Fruit fly (Drosophila melanogaster): ENCODE measurements around the gene croc.

The croc gene

dm6 chr3L:21496865-21497634 is 20.8 kb upstream of the croc start, which contains the start of gene Hr78 (continued):
- TF ChIP-seq CG31388 (GFP tag; optimal IDR thresholded peaks at IDR 0.05) (peak; percentile 14), CG13424 (tag; optimal IDR thresholded peaks at IDR 0.05) (peak; percentile 86), CG12104 (GFP tag; optimal IDR thresholded peaks at IDR 0.05) (peak; percentile 70), Hr51 (GFP tag; optimal IDR thresholded peaks at IDR 0.05) (peak in 1 of 2 experiments; percentile 92), Fer1 (GFP tag; optimal IDR thresholded peaks at IDR 0.05) (peak; percentile 90), bbx (GFP tag; IDR thresholded peaks at IDR 0.05; ENCODE audit: partially characterized antibody) (no peak), salm (tag; optimal IDR thresholded peaks at IDR 0.05) (peak; percentile 84), ttk (GFP tag; IDR thresholded peaks at IDR 0.05) (no peak; the same call in 1 of the 2 replicates), Ssrp (tag; optimal IDR thresholded peaks at IDR 0.05) (peak; percentile 78), CG18262 (tag; optimal IDR thresholded peaks at IDR 0.05) (peak; percentile 91), Deaf1 (tag; optimal IDR thresholded peaks at IDR 0.05) (peak; percentile 69), rib (GFP tag; IDR thresholded peaks at IDR 0.05) (no peak), Hmx (GFP tag; optimal IDR thresholded peaks at IDR 0.05) (no peak), ken (GFP tag; IDR thresholded peaks at IDR 0.05) (no peak), sim (GFP tag; IDR thresholded peaks at IDR 0.05) (no peak), esg (GFP tag; conservative IDR thresholded peaks at IDR 0.05) (peak; percentile 40; the same call in 1 of the 2 replicates), CG14050 (GFP tag; IDR thresholded peaks at IDR 0.05) (peak; percentile 33; the same call in 1 of the 3 replicates), Med (GFP tag) (peak; percentile 65), nom (GFP tag; optimal IDR thresholded peaks at IDR 0.05) (peak; percentile 75), CG11247 (GFP tag; IDR thresholded peaks at IDR 0.05) (no peak; the same call in 1 of the 2 replicates), Mad (GFP tag; optimal IDR thresholded peaks at IDR 0.05) (no peak), Dref (GFP tag; IDR thresholded peaks at IDR 0.05) (no peak), CG14014 (GFP tag; IDR thresholded peaks at IDR 0.05) (peak; percentile 68), trem (tag; optimal IDR thresholded peaks at IDR 0.05) (peak; percentile 78), Dfd (GFP tag; optimal IDR thresholded peaks at IDR 0.05) (no peak), CG10979 (tag; optimal IDR thresholded peaks at IDR 0.05) (peak; percentile 85), Sry-δ (GFP tag; optimal IDR thresholded peaks at IDR 0.05) (no peak), CG17186 (GFP tag; optimal IDR thresholded peaks at IDR 0.05) (no peak), bcd (GFP tag; optimal IDR thresholded peaks at IDR 0.05) (peak; percentile 74), E2f1 (GFP tag; IDR thresholded peaks at IDR 0.05) (no peak; the same call in none of the 2 replicates), Nf-YC (tag; optimal IDR thresholded peaks at IDR 0.05) (peak; percentile 74), tup (GFP tag; optimal IDR thresholded peaks at IDR 0.05) (no peak), Aef1 (GFP tag; IDR thresholded peaks at IDR 0.05) (peak; percentile 42; the same call in 1 of the 3 replicates), CG9876 (GFP tag; optimal IDR thresholded peaks at IDR 0.05) (no peak), B-H2 (GFP tag; optimal IDR thresholded peaks at IDR 0.05) (peak; percentile 68), dysf (GFP tag; IDR thresholded peaks at IDR 0.05) (peak; percentile 80), Opbp (GFP tag; IDR thresholded peaks at IDR 0.05; ENCODE audit: partially characterized antibody) (0 out of 3 replicates have a peak, but pooled peaks have one; percentile 48), hb (GFP tag; IDR thresholded peaks at IDR 0.05; ENCODE audit: partially characterized antibody) (no peak), CG12155 (GFP tag; optimal IDR thresholded peaks at IDR 0.05) (peak; percentile 58), fd102C (GFP tag; optimal IDR thresholded peaks at IDR 0.05) (no peak), CG7786 (GFP tag; optimal IDR thresholded peaks at IDR 0.05) (peak; percentile 25), CG7963 (GFP tag; IDR thresholded peaks at IDR 0.05; ENCODE audit: partially characterized antibody) (no peak), bigmax (GFP tag; optimal IDR thresholded peaks at IDR 0.05) (no peak), Ets97D (GFP tag; optimal IDR thresholded peaks at IDR 0.05) (peak; percentile 63), lilli (GFP tag; optimal IDR thresholded peaks at IDR 0.05) (peak; percentile 3), Lpt (GFP tag; optimal IDR thresholded peaks at IDR 0.05) (no peak), fru (optimal IDR thresholded peaks at IDR 0.05) (no peak), hkb (optimal IDR thresholded peaks at IDR 0.05) (no peak), hkb (GFP tag; IDR thresholded peaks at IDR 0.05) (peak; percentile 88), jing (GFP tag; optimal IDR thresholded peaks at IDR 0.05) (no peak)
